Worm (Caenorhabditis elegans) whole organism, late embryonic: ENCODE data around the gene F56D5.9.
A peak's percentile ranks its signal among the peaks of the same experiment; 100 is the strongest.

Experiments
- F13H6.1 ChIP-seq: sonication (generic microtip); optimal IDR thresholded peaks from 2 replicates; lab custom pipeline; 2016; ENCODE audit warnings: missing genetic modification characterization, missing compliant biosample characterization
- K02D7.2 ChIP-seq: sonication (generic microtip); optimal IDR thresholded peaks from 2 replicates; lab custom pipeline; 2017; ENCODE audit warnings: mild to moderate bottlenecking, missing genetic modification characterization, missing compliant biosample characterization
- T23F11.4 ChIP-seq: fragments of 200-800 bp; sonication (Bioruptor generic); optimal IDR thresholded peaks from 2 replicates; lab custom pipeline; 2018; ENCODE audit warnings: mild to moderate bottlenecking, missing genetic modification characterization, missing compliant biosample characterization
- ama-1 ChIP-seq: fragments of 150-350 bp; optimal IDR thresholded peaks from 2 replicates; lab custom pipeline; 2014
- ceh-18 ChIP-seq: sonication (generic microtip); optimal IDR thresholded peaks from 2 replicates; lab custom pipeline; 2016; ENCODE audit warnings: missing genetic modification characterization, missing compliant biosample characterization
- ceh-2 ChIP-seq: sonication (generic microtip); optimal IDR thresholded peaks from 2 replicates; lab custom pipeline; 2016; ENCODE audit warnings: missing genotype, missing genetic modification characterization, missing compliant biosample characterization
- ceh-22 ChIP-seq: sonication (generic microtip); optimal IDR thresholded peaks from 2 replicates; lab custom pipeline; 2017; ENCODE audit warnings: missing biosample characterization, missing genetic modification characterization
- ceh-34 ChIP-seq: sonication (generic microtip); optimal IDR thresholded peaks from 2 replicates; lab custom pipeline; 2016; ENCODE audit warnings: mild to moderate bottlenecking, missing genetic modification characterization, missing compliant biosample characterization
- ceh-45 ChIP-seq: fragments of 200-800 bp; sonication (Bioruptor generic); IDR thresholded peaks from 2 replicates; pipeline ENCODE4 v1.3.6; 2022; ENCODE audit warnings: missing genetic modification reagents, missing genetic modification characterization, missing compliant biosample characterization
- ceh-9 ChIP-seq: sonication (generic microtip); optimal IDR thresholded peaks from 2 replicates; lab custom pipeline; 2016; ENCODE audit warnings: mild to moderate bottlenecking, missing genetic modification characterization, inconsistent platforms, missing compliant biosample characterization
- dmd-4 ChIP-seq: sonication (generic microtip); optimal IDR thresholded peaks from 2 replicates; lab custom pipeline; 2016; ENCODE audit warnings: borderline replicate concordance, missing genetic modification characterization, missing compliant biosample characterization
- ets-4 ChIP-seq: sonication (generic microtip); optimal IDR thresholded peaks from 2 replicates; lab custom pipeline; 2016; ENCODE audit warnings: missing genetic modification characterization, missing compliant biosample characterization
- eyg-1 ChIP-seq: sonication (generic microtip); optimal IDR thresholded peaks from 2 replicates; lab custom pipeline; 2016; ENCODE audit warnings: missing genotype, missing genetic modification characterization, missing compliant biosample characterization
- fkh-10 ChIP-seq: fragments of 150-350 bp; optimal IDR thresholded peaks from 2 replicates; lab custom pipeline; 2014; ENCODE audit warnings: missing biosample characterization, missing genetic modification reagents, missing genetic modification characterization
- fkh-6 ChIP-seq: sonication (generic microtip); optimal IDR thresholded peaks from 2 replicates; lab custom pipeline; 2016; ENCODE audit warnings: missing genetic modification characterization, missing compliant biosample characterization
- hlh-30 ChIP-seq: sonication (generic microtip); optimal IDR thresholded peaks from 2 replicates; lab custom pipeline; 2017; ENCODE audit warnings: antibody characterized with exemption, missing genetic modification characterization, missing compliant biosample characterization; ENCODE audit not compliant: insufficient read depth
- hlh-6 ChIP-seq: sonication (generic microtip); optimal IDR thresholded peaks from 2 replicates; lab custom pipeline; 2016; ENCODE audit warnings: missing genotype, missing genetic modification characterization, missing compliant biosample characterization
- hlh-8 ChIP-seq: sonication (generic microtip); optimal IDR thresholded peaks from 2 replicates; lab custom pipeline; 2016; ENCODE audit warnings: missing genotype, missing genetic modification characterization, missing compliant biosample characterization
- lin-11 ChIP-seq: fragments of 200-800 bp; sonication (Bioruptor generic); optimal IDR thresholded peaks from 2 replicates; lab custom pipeline; 2018; ENCODE audit warnings: mild to moderate bottlenecking, missing genetic modification characterization, missing compliant biosample characterization
- nfya-1 ChIP-seq: sonication (generic microtip); optimal IDR thresholded peaks from 2 replicates; lab custom pipeline; 2017; ENCODE audit warnings: missing genetic modification characterization, mild to moderate bottlenecking, missing compliant biosample characterization, antibody characterized with exemption, moderate library complexity
- nhr-232 ChIP-seq: sonication (generic microtip); optimal IDR thresholded peaks from 2 replicates; lab custom pipeline; 2016; ENCODE audit warnings: missing genetic modification characterization, missing compliant biosample characterization
- npax-4 ChIP-seq: sonication (generic microtip); optimal IDR thresholded peaks from 2 replicates; lab custom pipeline; 2016; ENCODE audit warnings: missing genetic modification characterization, missing compliant biosample characterization
- pat-9 ChIP-seq: fragments of 200-800 bp; sonication (Bioruptor generic); optimal IDR thresholded peaks from 2 replicates; lab custom pipeline; 2018; ENCODE audit warnings: mild to moderate bottlenecking, missing genetic modification characterization, moderate library complexity, missing compliant biosample characterization
- pha-2 ChIP-seq: sonication (generic microtip); optimal IDR thresholded peaks from 2 replicates; lab custom pipeline; 2017; ENCODE audit warnings: mild to moderate bottlenecking, missing genetic modification characterization, missing compliant biosample characterization
- rnt-1 ChIP-seq: sonication (generic microtip); optimal IDR thresholded peaks from 2 replicates; lab custom pipeline; 2016; ENCODE audit warnings: missing genetic modification characterization, missing compliant biosample characterization
- sdc-2 ChIP-seq: sonication (generic microtip); optimal IDR thresholded peaks from 2 replicates; lab custom pipeline; 2016; ENCODE audit warnings: missing genotype, missing genetic modification characterization, missing compliant biosample characterization
- sox-4 ChIP-seq: sonication (generic microtip); optimal IDR thresholded peaks from 2 replicates; lab custom pipeline; 2017; ENCODE audit warnings: mild to moderate bottlenecking, missing genetic modification characterization, inconsistent platforms, missing compliant biosample characterization
- tbx-2 ChIP-seq: sonication (generic microtip); optimal IDR thresholded peaks from 2 replicates; lab custom pipeline; 2016; ENCODE audit warnings: missing genetic modification characterization, missing compliant biosample characterization
- unc-3 ChIP-seq, 2 experiments: fragments of 200-800 bp in 1 of 2; sonication (Bioruptor generic) in 1 of 2; sonication (generic microtip) in 1 of 2; conservative IDR thresholded peaks in 1 of 2; optimal IDR thresholded peaks in 1 of 2; 2 replicates each; pipeline versions ENCODE4 v1.3.6 to Lab custom; 2016 to 2022; ENCODE audit warnings: missing compliant biosample characterization in 2 of 2, missing genetic modification characterization in 2 of 2, missing genetic modification reagents in 1 of 2
- unc-42 ChIP-seq: sonication (generic microtip); optimal IDR thresholded peaks from 2 replicates; lab custom pipeline; 2016; ENCODE audit warnings: missing genotype, missing genetic modification characterization, missing compliant biosample characterization
- zip-5 ChIP-seq: sonication (generic microtip); optimal IDR thresholded peaks from 2 replicates; lab custom pipeline; 2016; ENCODE audit warnings: missing genetic modification characterization, missing compliant biosample characterization
- ztf-16 ChIP-seq: sonication (generic microtip); optimal IDR thresholded peaks from 2 replicates; lab custom pipeline; 2017; ENCODE audit warnings: missing genetic modification characterization, missing compliant biosample characterization

Gene F56D5.9

ce11 chrIV:9422408-9422807 lies at the start of gene F56D5.9:
TSS of gene F56D5.9 (minus strand) at chrIV:9422508.
- TF ChIP-seq unc-3 (GFP tag; conservative IDR thresholded peaks at IDR 0.05; lab: Robert Waterston, UW) (no peak), unc-3 (tag; optimal IDR thresholded peaks at IDR 0.05; lab: Kevin White, UChicago) (no peak), ceh-45 (no peak), ceh-9 (tag; lab: Kevin White, UChicago) (no peak), ceh-18 (tag; lab: Kevin White, UChicago) (no peak)
- TF ChIP-seq, all 69 proteins: peak for 0

ce11 chrIV:9469293-9469692 lies 47.0 kb upstream of the F56D5.9 start:
- TF ChIP-seq K02D7.2 (tag; lab: Kevin White, UChicago) (no peak), hlh-30 (tag; lab: Kevin White, UChicago) (no peak)

ce11 chrIV:9467418-9467817 lies 45.1 kb upstream of the F56D5.9 start, which contains the start of gene F38E11.6:
TSS of gene F38E11.6 (minus strand) at chrIV:9467518.
- TF ChIP-seq sdc-2 (tag; lab: Kevin White, UChicago) (no peak), ceh-22 (no peak), npax-4 (tag; lab: Kevin White, UChicago) (no peak)

- no peak for TF ChIP-seq ceh-2 (tag; lab: Kevin White, UChicago)
- no peak for TF ChIP-seq ceh-18 (tag; lab: Kevin White, UChicago)
- peak; percentile 57 for TF ChIP-seq ama-1
Observed at ce11 chrIV:9464345-9464783, 42.1 kb upstream of the F56D5.9 start.

- TF ChIP-seq unc-42 (peak; percentile 61), fkh-10 (GFP tag; lab: Kevin White, UChicago) (no peak), K02D7.2 (tag; lab: Kevin White, UChicago) (no peak), F13H6.1 (tag; lab: Kevin White, UChicago) (no peak), nfya-1 (tag; lab: Kevin White, UChicago) (peak; percentile 42), pha-2 (tag; lab: Kevin White, UChicago) (no peak), T23F11.4 (GFP tag; lab: Kevin White, UChicago) (no peak)
Observed at ce11 chrIV:9459224-9459781, 37.0 kb upstream of the F56D5.9 start, which contains the start of gene copb-2. TSS of gene copb-2 (plus strand) at chrIV:9459731.

ce11 chrIV:9457400-9457799 lies 35.1 kb upstream of the F56D5.9 start, which contains the start of gene cutl-17:
TSS of gene cutl-17 (minus strand) at chrIV:9457500.
- TF ChIP-seq ets-4 (no peak), eyg-1 (tag; lab: Kevin White, UChicago) (no peak), zip-5 (no peak), ztf-16 (tag; lab: Kevin White, UChicago) (no peak), dmd-4 (tag; lab: Kevin White, UChicago) (no peak), ceh-22 (no peak), ceh-34 (no peak), tbx-2 (tag; lab: Kevin White, UChicago) (no peak)

ce11 chrIV:9451816-9452215 lies 29.5 kb upstream of the F56D5.9 start:
- TF ChIP-seq eyg-1 (tag; lab: Kevin White, UChicago) (no peak), hlh-6 (tag; lab: Kevin White, UChicago) (no peak), nfya-1 (tag; lab: Kevin White, UChicago) (no peak), pat-9 (tag; lab: Kevin White, UChicago) (no peak), ceh-2 (tag; lab: Kevin White, UChicago) (no peak), rnt-1 (tag; lab: Kevin White, UChicago) (no peak), nhr-232 (tag; lab: Kevin White, UChicago) (no peak), sdc-2 (tag; lab: Kevin White, UChicago) (no peak), sox-4 (tag; lab: Kevin White, UChicago) (no peak), lin-11 (tag; lab: Kevin White, UChicago) (no peak), hlh-8 (no peak), fkh-6 (tag; lab: Kevin White, UChicago) (no peak)
